Worm (Caenorhabditis elegans) whole organism, L4/young adult: ENCODE measurements around the gene fbxa-141.

ENCODE experiments used
- W03F9.2 ChIP-seq: fragments of 150-350 bp; optimal IDR thresholded peaks from 2 replicates; lab custom pipeline; 2014; ENCODE audit warnings: missing biosample characterization, missing genetic modification characterization
- him-1 ChIP-seq: sonication (generic microtip); optimal IDR thresholded peaks from 2 replicates; lab custom pipeline; 2016; ENCODE audit warnings: missing genotype, missing genetic modification reagents, missing genetic modification characterization, missing compliant biosample characterization

DNA sequence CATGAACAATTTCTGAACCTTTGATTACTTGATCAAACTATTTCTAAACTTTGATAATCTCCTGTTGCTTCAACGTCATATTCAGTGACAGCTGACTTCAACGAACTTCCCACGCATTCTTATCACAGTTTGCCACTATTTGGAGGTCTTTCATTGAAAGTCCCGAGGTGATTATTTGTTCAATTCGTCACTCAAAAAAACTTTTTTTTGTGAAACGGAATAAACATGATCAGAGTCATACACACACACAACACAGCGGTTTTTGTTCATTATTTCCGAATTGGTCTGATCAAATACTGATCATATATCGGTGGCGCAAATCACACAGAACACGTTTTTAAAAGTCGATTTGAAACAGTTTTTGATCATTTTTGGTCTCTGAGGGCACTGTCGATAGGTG is 43.7 kb upstream of the fbxa-141 start:
- TF ChIP-seq him-1, result no peak
- TF ChIP-seq W03F9.2 (tag; lab: Kevin White, UChicago), result no peak
